Worm (Caenorhabditis elegans) whole organism, midembryonic: ENCODE data around the gene W02A2.5.

ENCODE experiments used
- T22C8.4 ChIP-seq: fragments of 200-800 bp; sonication (Bioruptor generic); IDR thresholded peaks from 2 replicates; pipeline ENCODE4 v1.3.6; 2022; ENCODE audit warnings: missing genetic modification characterization, missing compliant biosample characterization
- cog-1 ChIP-seq: sonication (generic microtip); optimal IDR thresholded peaks from 2 replicates; lab custom pipeline; 2016; ENCODE audit warnings: missing genetic modification characterization, missing compliant biosample characterization
- flt-1 ChIP-seq: fragments of 200-800 bp; sonication (Bioruptor generic); IDR thresholded peaks from 2 replicates; pipeline ENCODE4 v1.3.6; 2022; ENCODE audit warnings: missing genetic modification characterization, missing compliant biosample characterization
- klf-2 ChIP-seq: fragments of 200-800 bp; sonication (Bioruptor generic); conservative IDR thresholded peaks from 2 replicates; pipeline ENCODE4 v1.3.6; 2022; ENCODE audit warnings: missing genetic modification reagents, missing genetic modification characterization, missing compliant biosample characterization
- med-1 ChIP-seq: sonication (generic microtip); optimal IDR thresholded peaks from 2 replicates; lab custom pipeline; 2017; ENCODE audit warnings: missing genetic modification characterization, mild to moderate bottlenecking, missing compliant biosample characterization, antibody characterized with exemption, missing genetic modification reagents; ENCODE audit not compliant: insufficient read depth
- ref-1 ChIP-seq: fragments of 200-800 bp; sonication (Bioruptor generic); conservative IDR thresholded peaks from 2 replicates; pipeline ENCODE4 v1.3.6; 2022; ENCODE audit warnings: missing genetic modification reagents, missing genetic modification characterization, missing compliant biosample characterization
- tab-1 ChIP-seq: fragments of 200-800 bp; sonication (Bioruptor generic); IDR thresholded peaks from 2 replicates; pipeline ENCODE4 v1.3.6; 2022; ENCODE audit warnings: missing genetic modification characterization, missing compliant biosample characterization
- ztf-23 ChIP-seq: fragments of 200-800 bp; sonication (Bioruptor generic); IDR thresholded peaks from 2 replicates; pipeline ENCODE4 v1.3.6; 2022; ENCODE audit warnings: missing genetic modification reagents, missing genetic modification characterization, missing compliant biosample characterization
- ztf-29 ChIP-seq: fragments of 200-800 bp; sonication (Bioruptor generic); IDR thresholded peaks from 2 replicates; pipeline ENCODE4 v1.3.6; 2022; ENCODE audit warnings: missing genetic modification reagents, missing genetic modification characterization, missing compliant biosample characterization

The W02A2.5 gene

ce11 chrIV:13342555-13342954 lies at the start of gene W02A2.5:
Gene W02A2.5, plus strand, starts transcription at chrIV:13342855.
- no peak for TF ChIP-seq ztf-23
- TF ChIP-seq cog-1 (tag; lab: Kevin White, UChicago): no peak
- TF ChIP-seq T22C8.4 (GFP tag; lab: Robert Waterston, UW): no peak
- TF ChIP-seq tab-1: no peak
- no peak for TF ChIP-seq klf-2 (GFP tag; lab: Robert Waterston, UW)
- no peak for TF ChIP-seq ref-1
- TF ChIP-seq med-1 (GFP tag; lab: Kevin White, UChicago): no peak
- TF ChIP-seq ztf-29 (GFP tag; lab: Robert Waterston, UW): no peak
- TF ChIP-seq flt-1 (GFP tag; lab: Robert Waterston, UW): no peak

ce11 chrIV:13297746-13298145 lies 44.9 kb upstream of the W02A2.5 start, which contains the start of the genes Y67H2A.2 and micu-1:
Gene Y67H2A.2, minus strand, starts transcription at chrIV:13297819.
Gene micu-1, plus strand, starts transcription at chrIV:13297926.
- no peak for TF ChIP-seq med-1 (GFP tag; lab: Kevin White, UChicago)
- peak; percentile 64; the same call in 1 of the 2 replicates for TF ChIP-seq ztf-23
- TF ChIP-seq tab-1: peak; percentile 71; the same call in 1 of the 2 replicates
- TF ChIP-seq cog-1 (tag; lab: Kevin White, UChicago): no peak
- no peak for TF ChIP-seq flt-1 (GFP tag; lab: Robert Waterston, UW)

ce11 chrIV:13299648-13300047 lies 43.0 kb upstream of the W02A2.5 start:
- TF ChIP-seq tab-1 (no peak), flt-1 (GFP tag; lab: Robert Waterston, UW) (no peak), klf-2 (GFP tag; lab: Robert Waterston, UW) (no peak), cog-1 (tag; lab: Kevin White, UChicago) (no peak), ztf-23 (no peak), ref-1 (no peak), ztf-29 (GFP tag; lab: Robert Waterston, UW) (no peak), med-1 (GFP tag; lab: Kevin White, UChicago) (no peak), T22C8.4 (GFP tag; lab: Robert Waterston, UW) (no peak)

ce11 chrIV:13300109-13300508 lies 42.5 kb upstream of the W02A2.5 start, which contains the start of gene kdp-1:
Gene kdp-1, plus strand, starts transcription at chrIV:13300188.
- no peak for TF ChIP-seq ztf-29 (GFP tag; lab: Robert Waterston, UW)
- no peak for TF ChIP-seq tab-1
- no peak for TF ChIP-seq ref-1
- TF ChIP-seq klf-2 (GFP tag; lab: Robert Waterston, UW): no peak
- no peak for TF ChIP-seq ztf-23

- TF ChIP-seq flt-1 (GFP tag; lab: Robert Waterston, UW) (no peak), ztf-23 (no peak), cog-1 (tag; lab: Kevin White, UChicago) (no peak), med-1 (GFP tag; lab: Kevin White, UChicago) (no peak)
Measured at ce11 chrIV:13300591-13300990, 42.1 kb upstream of the W02A2.5 start, which contains the start of gene csn-6. Gene csn-6, plus strand, starts transcription at chrIV:13300824.

ce11 chrIV:13303442-13303841 lies 39.2 kb upstream of the W02A2.5 start, which contains the start of gene Y67H2A.7:
Gene Y67H2A.7, plus strand, starts transcription at chrIV:13303742.
- TF ChIP-seq klf-2 (GFP tag; lab: Robert Waterston, UW) (no peak), cog-1 (tag; lab: Kevin White, UChicago) (no peak), tab-1 (no peak), ztf-23 (no peak), med-1 (GFP tag; lab: Kevin White, UChicago) (no peak), ref-1 (no peak), ztf-29 (GFP tag; lab: Robert Waterston, UW) (no peak), flt-1 (GFP tag; lab: Robert Waterston, UW) (no peak)

- TF ChIP-seq ztf-23: no peak
- no peak for TF ChIP-seq tab-1
- no peak for TF ChIP-seq T22C8.4 (GFP tag; lab: Robert Waterston, UW)
- TF ChIP-seq klf-2 (GFP tag; lab: Robert Waterston, UW): no peak
- TF ChIP-seq flt-1 (GFP tag; lab: Robert Waterston, UW): no peak
- TF ChIP-seq ztf-29 (GFP tag; lab: Robert Waterston, UW): no peak
- TF ChIP-seq cog-1 (tag; lab: Kevin White, UChicago): no peak
- TF ChIP-seq ref-1: no peak
- no peak for TF ChIP-seq med-1 (GFP tag; lab: Kevin White, UChicago)
Measured at ce11 chrIV:13304786-13305185, 37.9 kb upstream of the W02A2.5 start.

- TF ChIP-seq tab-1: no peak
- TF ChIP-seq flt-1 (GFP tag; lab: Robert Waterston, UW): no peak
- TF ChIP-seq med-1 (GFP tag; lab: Kevin White, UChicago): no peak
- no peak for TF ChIP-seq klf-2 (GFP tag; lab: Robert Waterston, UW)
- TF ChIP-seq cog-1 (tag; lab: Kevin White, UChicago): no peak
- no peak for TF ChIP-seq ztf-29 (GFP tag; lab: Robert Waterston, UW)
- TF ChIP-seq ref-1: no peak
- no peak for TF ChIP-seq T22C8.4 (GFP tag; lab: Robert Waterston, UW)
- TF ChIP-seq ztf-23: no peak
Measured at ce11 chrIV:13309636-13310035, 33.0 kb upstream of the W02A2.5 start.

ce11 chrIV:13311331-13312034 lies 31.2 kb upstream of the W02A2.5 start:
- TF ChIP-seq ref-1 (no peak), klf-2 (GFP tag; lab: Robert Waterston, UW) (no peak), ztf-29 (GFP tag; lab: Robert Waterston, UW) (no peak), cog-1 (tag; lab: Kevin White, UChicago) (no peak), ztf-23 (no peak), med-1 (GFP tag; lab: Kevin White, UChicago) (no peak), tab-1 (no peak), flt-1 (GFP tag; lab: Robert Waterston, UW) (no peak), T22C8.4 (GFP tag; lab: Robert Waterston, UW) (no peak)

- no peak for TF ChIP-seq cog-1 (tag; lab: Kevin White, UChicago)
- TF ChIP-seq med-1 (GFP tag; lab: Kevin White, UChicago): no peak
Measured at ce11 chrIV:13313156-13313555, 29.5 kb upstream of the W02A2.5 start.
